Fruit fly (Drosophila melanogaster) whole organism, embryonic: Measurements from ENCODE around the gene CG13667.

Experiments
- Ada2b ChIP-seq: fragments of 200-800 bp; sonication (Bioruptor generic); IDR thresholded peaks from 2 replicates; pipeline ENCODE4 v1.3.6; 2022; ENCODE audit warnings: missing biosample characterization, missing genetic modification characterization
- CG10462 ChIP-seq: fragments of 200-800 bp; sonication (Bioruptor generic); optimal IDR thresholded peaks from 2 replicates; lab custom pipeline; 2016; ENCODE audit warnings: missing biosample characterization, missing genetic modification characterization
- CG11560 ChIP-seq: fragments of 200-800 bp; sonication (Bioruptor generic); IDR thresholded peaks from 3 replicates; pipeline ENCODE4 v1.3.6; 2022; ENCODE audit warnings: missing biosample characterization, missing genetic modification characterization
- CG11695 ChIP-seq: fragments of 200-800 bp; sonication (Bioruptor generic); IDR thresholded peaks from 3 replicates; pipeline ENCODE4 v1.3.6; 2022; ENCODE audit warnings: missing biosample characterization, missing genetic modification characterization
- CG12155 ChIP-seq: fragments of 200-800 bp; sonication (Bioruptor generic); optimal IDR thresholded peaks from 3 replicates; lab custom pipeline; 2016; ENCODE audit warnings: missing biosample characterization, missing genetic modification characterization
- CG12236 ChIP-seq: fragments of 200-800 bp; sonication (Bioruptor generic); optimal IDR thresholded peaks from 2 replicates; lab custom pipeline; 2016; ENCODE audit warnings: missing biosample characterization, missing genetic modification characterization
- CG13424 ChIP-seq: fragments of 200-800 bp; sonication (Bioruptor generic); optimal IDR thresholded peaks from 2 replicates; lab custom pipeline; 2019; ENCODE audit warnings: missing biosample characterization, mild to moderate bottlenecking, missing genetic modification characterization, moderate library complexity
- CG14965 ChIP-seq: fragments of 200-800 bp; sonication (Bioruptor generic); optimal IDR thresholded peaks from 2 replicates; lab custom pipeline; 2016; ENCODE audit warnings: missing biosample characterization, missing genetic modification characterization, borderline replicate concordance
- CG17802 ChIP-seq: fragments of 200-800 bp; sonication (Bioruptor generic); optimal IDR thresholded peaks from 2 replicates; lab custom pipeline; 2018; ENCODE audit warnings: missing biosample characterization, mild to moderate bottlenecking, missing genetic modification characterization, moderate library complexity
- CG34224 ChIP-seq: fragments of 200-800 bp; sonication (Bioruptor generic); IDR thresholded peaks from 3 replicates; pipeline ENCODE4 v1.3.6; 2022; ENCODE audit warnings: missing biosample characterization, missing genetic modification characterization; ENCODE audit not compliant: partially characterized antibody
- CG4282 ChIP-seq: fragments of 200-800 bp; sonication (Bioruptor generic); optimal IDR thresholded peaks from 2 replicates; lab custom pipeline; 2016; ENCODE audit warnings: missing biosample characterization, missing genetic modification characterization
- CG7372 ChIP-seq: fragments of 200-800 bp; sonication (Bioruptor generic); IDR thresholded peaks from 2 replicates; pipeline ENCODE4 v1.3.6; 2022; ENCODE audit warnings: missing biosample characterization, missing genetic modification characterization
- CG7786 ChIP-seq: fragments of 200-800 bp; sonication (Bioruptor generic); optimal IDR thresholded peaks from 2 replicates; lab custom pipeline; 2016; ENCODE audit warnings: missing biosample characterization, missing genetic modification characterization
- CG7839 ChIP-seq: fragments of 200-800 bp; sonication (Bioruptor generic); optimal IDR thresholded peaks from 3 replicates; lab custom pipeline; 2018; ENCODE audit warnings: missing biosample characterization, mild to moderate bottlenecking, missing genetic modification characterization, moderate library complexity
- CG7928 ChIP-seq: fragments of 200-800 bp; sonication (Bioruptor generic); optimal IDR thresholded peaks from 2 replicates; lab custom pipeline; 2017; ENCODE audit warnings: missing biosample characterization, mild to moderate bottlenecking, missing genetic modification characterization
- CG7963 ChIP-seq: fragments of 200-800 bp; sonication (Bioruptor generic); IDR thresholded peaks from 3 replicates; pipeline ENCODE4 v1.3.6; 2022; ENCODE audit warnings: missing biosample characterization, missing genetic modification characterization; ENCODE audit not compliant: partially characterized antibody
- CG8089 ChIP-seq: fragments of 200-800 bp; sonication (Bioruptor generic); optimal IDR thresholded peaks from 3 replicates; lab custom pipeline; 2016; ENCODE audit warnings: missing biosample characterization, missing genetic modification characterization
- CG8281 ChIP-seq: fragments of 200-800 bp; sonication (Bioruptor generic); optimal IDR thresholded peaks from 2 replicates; lab custom pipeline; 2018; ENCODE audit warnings: missing biosample characterization, mild to moderate bottlenecking, missing genetic modification characterization, moderate library complexity
- CG8924 ChIP-seq: fragments of 200-800 bp; optimal IDR thresholded peaks from 3 replicates; lab custom pipeline; 2019; ENCODE audit warnings: missing biosample characterization, mild to moderate bottlenecking, missing genetic modification characterization, moderate library complexity
- CG9215 ChIP-seq: fragments of 200-800 bp; sonication (Bioruptor generic); IDR thresholded peaks from 2 replicates; pipeline ENCODE4 v1.3.6; 2022; ENCODE audit warnings: missing biosample characterization, missing genetic modification characterization
- CG9609 ChIP-seq: fragments of 200-800 bp; sonication (Bioruptor generic); optimal IDR thresholded peaks from 3 replicates; lab custom pipeline; 2016; ENCODE audit warnings: missing biosample characterization, missing genetic modification characterization
- CG9932 ChIP-seq: fragments of 200-800 bp; sonication (Bioruptor generic); IDR thresholded peaks from 2 replicates; pipeline ENCODE4 v1.3.6; 2022; ENCODE audit warnings: missing biosample characterization, missing genetic modification characterization
- Chrac-16 ChIP-seq: fragments of 200-800 bp; sonication (Bioruptor generic); optimal IDR thresholded peaks from 3 replicates; lab custom pipeline; 2016; ENCODE audit warnings: missing biosample characterization, missing genetic modification characterization
- D19A ChIP-seq: fragments of 200-800 bp; optimal IDR thresholded peaks from 3 replicates; lab custom pipeline; 2019; ENCODE audit warnings: missing biosample characterization, mild to moderate bottlenecking, missing genetic modification characterization, moderate library complexity
- Dref ChIP-seq: fragments of 200-800 bp; sonication (Bioruptor generic); IDR thresholded peaks from 2 replicates; pipeline ENCODE4 v1.3.6; 2022; ENCODE audit warnings: missing biosample characterization, missing genetic modification characterization
- Gsc ChIP-seq: fragments of 200-800 bp; sonication (Bioruptor generic); IDR thresholded peaks from 2 replicates; pipeline ENCODE4 v1.3.6; 2022; ENCODE audit warnings: missing biosample characterization, missing genetic modification characterization
- Gug ChIP-seq: fragments of 200-800 bp; sonication (Bioruptor generic); IDR thresholded peaks from 4 replicates; pipeline ENCODE4 v1.3.6; 2022; ENCODE audit warnings: missing biosample characterization, missing genetic modification characterization
- HLH54F ChIP-seq: fragments of 200-800 bp; sonication (Bioruptor generic); optimal IDR thresholded peaks from 3 replicates; lab custom pipeline; 2016; ENCODE audit warnings: missing biosample characterization, missing genetic modification characterization
- Hmr ChIP-seq: fragments of 200-800 bp; sonication (Bioruptor generic); optimal IDR thresholded peaks from 3 replicates; lab custom pipeline; 2017; ENCODE audit warnings: mild to moderate bottlenecking, missing biosample characterization, missing genetic modification reagents, missing genetic modification characterization
- Side ChIP-seq: fragments of 200-800 bp; sonication (Bioruptor generic); optimal IDR thresholded peaks from 2 replicates; lab custom pipeline; 2016; ENCODE audit warnings: missing biosample characterization, missing genetic modification characterization
- Sox100B ChIP-seq: fragments of 200-800 bp; sonication (Bioruptor generic); optimal IDR thresholded peaks from 3 replicates; lab custom pipeline; 2018; ENCODE audit warnings: missing biosample characterization, mild to moderate bottlenecking, missing genetic modification characterization
- Sox102F ChIP-seq: fragments of 200-800 bp; sonication (Bioruptor generic); optimal IDR thresholded peaks from 2 replicates; lab custom pipeline; 2018; ENCODE audit warnings: missing biosample characterization, mild to moderate bottlenecking, missing genetic modification characterization, moderate library complexity
- Sry-β ChIP-seq: fragments of 200-800 bp; sonication (Bioruptor generic); optimal IDR thresholded peaks from 2 replicates; lab custom pipeline; 2018; ENCODE audit warnings: missing biosample characterization, mild to moderate bottlenecking, missing genetic modification characterization, moderate library complexity
- Tbp ChIP-seq: fragments of >200 bp; optimal IDR thresholded peaks from 2 replicates; lab custom pipeline; 2018; ENCODE audit warnings: missing biosample characterization, missing genetic modification characterization
- ap ChIP-seq: fragments of 200-800 bp; sonication (Bioruptor generic); IDR thresholded peaks from 2 replicates; pipeline ENCODE4 v1.3.6; 2022; ENCODE audit warnings: missing biosample characterization, missing genetic modification characterization
- ash1 ChIP-seq: fragments of 200-800 bp; sonication (Bioruptor generic); optimal IDR thresholded peaks from 2 replicates; lab custom pipeline; 2018; ENCODE audit warnings: missing biosample characterization, mild to moderate bottlenecking, missing genetic modification characterization
- bbx ChIP-seq: fragments of 200-800 bp; sonication (Bioruptor generic); IDR thresholded peaks from 2 replicates; pipeline ENCODE4 v1.3.6; 2022; ENCODE audit warnings: missing biosample characterization, missing genetic modification characterization; ENCODE audit not compliant: partially characterized antibody
- bcd ChIP-seq: fragments of 200-800 bp; sonication (Bioruptor generic); optimal IDR thresholded peaks from 2 replicates; lab custom pipeline; 2017; ENCODE audit warnings: missing biosample characterization, mild to moderate bottlenecking, missing genetic modification characterization
- dan ChIP-seq: fragments of 200-800 bp; sonication (Bioruptor generic); IDR thresholded peaks from 2 replicates; pipeline ENCODE4 v1.3.6; 2022; ENCODE audit warnings: missing biosample characterization, missing genetic modification characterization
- danr ChIP-seq: fragments of 200-800 bp; sonication (Bioruptor generic); IDR thresholded peaks from 2 replicates; pipeline ENCODE4 v1.3.6; 2022; ENCODE audit warnings: missing biosample characterization, missing genetic modification characterization
- fd3F ChIP-seq: fragments of 200-800 bp; sonication (Bioruptor generic); optimal IDR thresholded peaks from 2 replicates; lab custom pipeline; 2018; ENCODE audit warnings: missing biosample characterization, mild to moderate bottlenecking, missing genetic modification characterization, moderate library complexity
- ftz-f1 ChIP-seq: fragments of 200-800 bp; sonication (Bioruptor generic); optimal IDR thresholded peaks from 2 replicates; lab custom pipeline; 2016; ENCODE audit warnings: missing biosample characterization, missing genetic modification characterization
- fu2 ChIP-seq: fragments of 200-800 bp; sonication (Bioruptor generic); optimal IDR thresholded peaks from 2 replicates; lab custom pipeline; 2016; ENCODE audit warnings: missing biosample characterization, missing genetic modification characterization
- gce ChIP-seq: fragments of 200-800 bp; sonication (Bioruptor generic); IDR thresholded peaks from 3 replicates; pipeline ENCODE4 v1.3.6; 2022; ENCODE audit warnings: missing biosample characterization, missing genetic modification characterization
- gsb-n ChIP-seq: fragments of 200-800 bp; sonication (Bioruptor generic); optimal IDR thresholded peaks from 3 replicates; lab custom pipeline; 2018; ENCODE audit warnings: missing biosample characterization, mild to moderate bottlenecking, missing genetic modification characterization
- ham ChIP-seq: fragments of 200-800 bp; sonication (Bioruptor generic); IDR thresholded peaks from 2 replicates; pipeline ENCODE4 v1.3.6; 2022; ENCODE audit warnings: missing biosample characterization, missing genetic modification characterization
- lbe ChIP-seq: fragments of 200-800 bp; sonication (Bioruptor generic); optimal IDR thresholded peaks from 2 replicates; lab custom pipeline; 2016; ENCODE audit warnings: missing biosample characterization, mild to moderate bottlenecking, missing genetic modification characterization
- peb ChIP-seq: fragments of 200-800 bp; sonication (Bioruptor generic); IDR thresholded peaks from 2 replicates; pipeline ENCODE4 v1.3.6; 2022; ENCODE audit warnings: missing biosample characterization, missing genetic modification characterization
- trem ChIP-seq: fragments of 200-800 bp; optimal IDR thresholded peaks from 3 replicates; lab custom pipeline; 2019; ENCODE audit warnings: missing biosample characterization, mild to moderate bottlenecking, missing genetic modification characterization, moderate library complexity
- unpg ChIP-seq: fragments of 200-800 bp; sonication (Bioruptor generic); optimal IDR thresholded peaks from 3 replicates; lab custom pipeline; 2018; ENCODE audit warnings: missing biosample characterization, mild to moderate bottlenecking, missing genetic modification characterization, moderate library complexity

The CG13667 gene

DNA sequence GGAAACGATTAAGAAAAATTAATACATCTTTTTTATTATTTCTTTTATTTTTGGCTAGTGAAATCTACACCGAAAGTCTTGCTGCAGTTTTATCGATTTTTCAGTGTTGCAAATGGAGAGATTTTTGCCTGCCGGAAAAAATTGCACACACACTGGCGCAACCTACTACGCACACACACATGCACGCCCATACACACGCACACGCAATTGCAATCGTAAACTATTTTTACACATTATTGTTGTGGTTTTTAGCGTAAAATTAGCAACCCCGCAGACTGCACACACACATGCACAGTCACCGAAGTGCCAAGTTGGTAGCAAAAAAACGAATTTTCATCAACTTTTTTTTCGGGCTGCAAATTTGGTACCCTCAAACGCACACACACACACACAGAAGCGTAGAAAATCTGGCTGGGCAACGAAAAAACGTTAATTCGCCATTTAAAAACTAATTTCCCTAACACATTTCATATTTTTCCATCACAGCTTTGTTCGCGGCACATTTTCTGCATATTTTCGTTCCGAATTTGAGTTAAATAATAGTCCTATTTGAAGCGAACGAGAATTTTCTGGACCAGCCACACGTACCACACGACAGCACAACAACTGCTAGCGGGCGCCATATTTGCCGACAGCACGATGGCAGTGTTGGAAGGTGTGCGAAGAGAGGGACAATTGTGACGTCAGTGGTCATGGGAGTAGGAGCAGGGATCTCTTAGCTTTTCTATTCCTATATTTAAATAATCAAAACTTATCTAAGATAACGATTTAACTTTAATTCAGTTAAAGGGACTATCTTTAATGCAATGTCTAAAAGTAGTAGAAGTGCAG lies 36.7 kb downstream of the CG13667 start, which contains the start of gene Unr (continued):
- TF ChIP-seq HLH54F (GFP tag; lab: Kevin White, UChicago) (peak; percentile 89), CG4282 (peak; percentile 58), ash1 (peak; percentile 75), peb (GFP tag; lab: Robert Waterston, UW) (0 out of 2 replicates have a peak, but pooled peaks have one; percentile 38), gsb-n (tag; lab: Kevin White, UChicago) (peak; percentile 49), dan (GFP tag; lab: Robert Waterston, UW) (no peak), Tbp (GFP tag; lab: Kevin White, UChicago) (no peak), bbx (GFP tag; lab: Robert Waterston, UW) (no peak), CG12236 (GFP tag; lab: Kevin White, UChicago) (peak; percentile 32), ftz-f1 (GFP tag; lab: Kevin White, UChicago) (peak; percentile 48), CG8281 (tag; lab: Kevin White, UChicago) (peak; percentile 52), CG14965 (GFP tag; lab: Kevin White, UChicago) (no peak), ham (GFP tag; lab: Robert Waterston, UW) (no peak), unpg (peak; percentile 75), CG9932 (GFP tag; lab: Robert Waterston, UW) (peak; percentile 89), CG34224 (no peak), lbe (GFP tag; lab: Kevin White, UChicago) (peak; percentile 64), Side (GFP tag; lab: Kevin White, UChicago) (peak; percentile 71), Sry-β (GFP tag; lab: Kevin White, UChicago) (peak; percentile 10), danr (GFP tag; lab: Robert Waterston, UW) (no peak), Hmr (GFP tag; lab: Kevin White, UChicago) (peak; percentile 83), CG11560 (no peak), CG7963 (no peak), D19A (tag; lab: Kevin White, UChicago) (peak; percentile 26), CG8089 (peak; percentile 52), CG12155 (GFP tag; lab: Kevin White, UChicago) (peak; percentile 83), Sox100B (GFP tag; lab: Kevin White, UChicago) (peak; percentile 65), fu2 (GFP tag; lab: Kevin White, UChicago) (peak; percentile 76), Gsc (GFP tag; lab: Robert Waterston, UW) (no peak), fd3F (peak; percentile 53), ap (peak; percentile 70), bcd (GFP tag; lab: Kevin White, UChicago) (peak; percentile 75), Chrac-16 (GFP tag; lab: Kevin White, UChicago) (peak; percentile 82)
- TF ChIP-seq, all 482 proteins: peak for 372

dm6 chr3L:8445027-8445426 lies 39.8 kb downstream of the CG13667 start:
- TF ChIP-seq Sox102F (GFP tag; lab: Kevin White, UChicago) (peak; percentile 43), CG9609 (GFP tag; lab: Kevin White, UChicago) (no peak), CG8924 (tag; lab: Kevin White, UChicago) (peak; percentile 42), Ada2b (0 out of 2 replicates have a peak, but pooled peaks have one; percentile 28), Dref (GFP tag; lab: Robert Waterston, UW) (no peak), CG9215 (GFP tag; lab: Robert Waterston, UW) (peak; percentile 29; the same call in 1 of the 2 replicates), CG7372 (GFP tag; lab: Robert Waterston, UW) (no peak), Sox100B (GFP tag; lab: Kevin White, UChicago) (peak; percentile 34), CG17802 (no peak), Gug (0 out of 4 replicates have a peak, but pooled peaks have one; percentile 39), CG7928 (GFP tag; lab: Kevin White, UChicago) (no peak), CG10462 (GFP tag; lab: Kevin White, UChicago) (no peak), CG7786 (GFP tag; lab: Kevin White, UChicago) (no peak), CG11695 (GFP tag; lab: Robert Waterston, UW) (peak; percentile 71), gce (GFP tag; lab: Robert Waterston, UW) (0 out of 3 replicates have a peak, but pooled peaks have one; percentile 41), trem (peak; percentile 59), CG7839 (tag; lab: Kevin White, UChicago) (peak; percentile 44), CG13424 (tag; lab: Kevin White, UChicago) (peak; percentile 17)
